Fruit fly (Drosophila melanogaster) whole organism, embryonic: ENCODE data around the gene CG6470.
A peak's percentile ranks its signal among the peaks of the same experiment; 100 is the strongest.

Experiments
- Abd-B ChIP-seq: fragments of 200-800 bp; sonication (Bioruptor generic); optimal IDR thresholded peaks from 2 replicates; lab custom pipeline; 2018; ENCODE audit warnings: missing biosample characterization, mild to moderate bottlenecking, missing genetic modification characterization, moderate library complexity
- CG10565 ChIP-seq: fragments of 200-800 bp; sonication (Bioruptor generic); optimal IDR thresholded peaks from 3 replicates; lab custom pipeline; 2016; ENCODE audit warnings: missing biosample characterization, mild to moderate bottlenecking, missing genetic modification characterization
- CG11085 ChIP-seq: fragments of 200-800 bp; sonication (Bioruptor generic); IDR thresholded peaks from 2 replicates; pipeline ENCODE4 v1.3.6; 2022; ENCODE audit warnings: missing biosample characterization, missing genetic modification characterization
- CG12299 ChIP-seq: fragments of 200-800 bp; sonication (Bioruptor generic); optimal IDR thresholded peaks from 2 replicates; lab custom pipeline; 2018; ENCODE audit warnings: missing biosample characterization, mild to moderate bottlenecking, missing genetic modification characterization
- CG13894 ChIP-seq: fragments of 200-800 bp; sonication (Bioruptor generic); optimal IDR thresholded peaks from 3 replicates; lab custom pipeline; 2018; ENCODE audit warnings: missing biosample characterization, mild to moderate bottlenecking, missing genetic modification characterization, moderate library complexity
- CG14667 ChIP-seq: fragments of 200-800 bp; sonication (Bioruptor generic); IDR thresholded peaks from 2 replicates; pipeline ENCODE4 v1.3.6; 2022; ENCODE audit warnings: missing biosample characterization, missing genetic modification characterization
- CG15601 ChIP-seq: fragments of 200-800 bp; sonication (Bioruptor generic); optimal IDR thresholded peaks from 3 replicates; lab custom pipeline; 2019; ENCODE audit warnings: missing biosample characterization, mild to moderate bottlenecking, missing genetic modification characterization, moderate library complexity
- CG16815 ChIP-seq: fragments of 200-800 bp; sonication (Bioruptor generic); optimal IDR thresholded peaks from 3 replicates; lab custom pipeline; 2017; ENCODE audit warnings: missing biosample characterization, mild to moderate bottlenecking, missing genetic modification characterization
- CG17829 ChIP-seq: fragments of 200-800 bp; optimal IDR thresholded peaks from 2 replicates; lab custom pipeline; 2019; ENCODE audit warnings: missing biosample characterization, mild to moderate bottlenecking, missing genetic modification characterization, moderate library complexity
- CG2129 ChIP-seq: fragments of 200-800 bp; sonication (Bioruptor generic); IDR thresholded peaks from 2 replicates; pipeline ENCODE4 v1.3.6; 2022; ENCODE audit warnings: missing biosample characterization, missing genetic modification characterization; ENCODE audit not compliant: partially characterized antibody
- CG32772 ChIP-seq: fragments of 200-800 bp; sonication (Bioruptor generic); IDR thresholded peaks from 2 replicates; pipeline ENCODE4 v1.3.6; 2022; ENCODE audit warnings: missing biosample characterization, missing genetic modification characterization
- CG5953 ChIP-seq: fragments of 200-800 bp; sonication (Bioruptor generic); IDR thresholded peaks from 2 replicates; pipeline ENCODE4 v1.3.6; 2022; ENCODE audit warnings: missing biosample characterization, missing genetic modification characterization
- CG6813 ChIP-seq: fragments of 200-800 bp; sonication (Bioruptor generic); optimal IDR thresholded peaks from 2 replicates; lab custom pipeline; 2017; ENCODE audit warnings: missing biosample characterization, missing genetic modification characterization, mild to moderate bottlenecking, moderate library complexity, missing genetic modification reagents
- CG8388 ChIP-seq: fragments of 200-800 bp; sonication (Bioruptor generic); optimal IDR thresholded peaks from 2 replicates; lab custom pipeline; 2019; ENCODE audit warnings: missing biosample characterization, mild to moderate bottlenecking, missing genetic modification characterization, moderate library complexity
- CG8765 ChIP-seq: fragments of 200-800 bp; sonication (Bioruptor generic); IDR thresholded peaks from 2 replicates; pipeline ENCODE4 v1.3.6; 2022; ENCODE audit warnings: missing biosample characterization, missing genetic modification characterization
- CoRest ChIP-seq: fragments of 200-800 bp; sonication (Bioruptor generic); optimal IDR thresholded peaks from 3 replicates; lab custom pipeline; 2018; ENCODE audit warnings: missing biosample characterization, mild to moderate bottlenecking, missing genetic modification characterization, moderate library complexity
- Dip2 ChIP-seq: fragments of 200-800 bp; sonication (Bioruptor generic); IDR thresholded peaks from 2 replicates; pipeline ENCODE4 v1.3.6; 2022; ENCODE audit warnings: missing biosample characterization, missing genetic modification characterization
- Dll ChIP-seq: fragments of 200-800 bp; sonication (Bioruptor generic); IDR thresholded peaks from 4 replicates; pipeline ENCODE4 v1.3.6; 2022; ENCODE audit warnings: missing biosample characterization, missing genetic modification characterization; ENCODE audit not compliant: partially characterized antibody
- Drgx ChIP-seq: fragments of 200-800 bp; sonication (Bioruptor generic); IDR thresholded peaks from 2 replicates; pipeline ENCODE4 v1.3.6; 2022; ENCODE audit warnings: missing biosample characterization, missing genetic modification characterization
- Ets97D ChIP-seq: fragments of 200-800 bp; sonication (Bioruptor generic); optimal IDR thresholded peaks from 3 replicates; lab custom pipeline; 2016; ENCODE audit warnings: missing biosample characterization, missing genetic modification characterization
- H2.0 ChIP-seq: fragments of 200-800 bp; sonication (Bioruptor generic); IDR thresholded peaks from 2 replicates; pipeline ENCODE4 v1.3.6; 2022; ENCODE audit warnings: missing biosample characterization, missing genetic modification characterization
- Hr78 ChIP-seq, 2 experiments: fragments of 200-800 bp in 1 of 2; fragments of >200 bp in 1 of 2; sonication (Bioruptor generic) in 1 of 2; optimal IDR thresholded peaks; 2 replicates each; lab custom pipeline; 2017 to 2019; ENCODE audit warnings: missing biosample characterization in 2 of 2, missing genetic modification characterization in 2 of 2, mild to moderate bottlenecking in 1 of 2, moderate library complexity in 1 of 2
- Lim3 ChIP-seq: fragments of 200-800 bp; sonication (Bioruptor generic); IDR thresholded peaks from 2 replicates; pipeline ENCODE4 v1.3.6; 2022; ENCODE audit warnings: missing biosample characterization, missing genetic modification characterization
- MBD-R2 ChIP-seq: fragments of 200-800 bp; sonication (Bioruptor generic); IDR thresholded peaks from 2 replicates; pipeline ENCODE4 v1.3.6; 2022; ENCODE audit warnings: missing biosample characterization, missing genetic modification characterization
- Max ChIP-seq: fragments of 200-800 bp; sonication (Bioruptor generic); optimal IDR thresholded peaks from 2 replicates; lab custom pipeline; 2016; ENCODE audit warnings: missing biosample characterization, mild to moderate bottlenecking, missing genetic modification characterization
- Nf-YC ChIP-seq: fragments of 200-800 bp; optimal IDR thresholded peaks from 3 replicates; lab custom pipeline; 2019; ENCODE audit warnings: missing biosample characterization, mild to moderate bottlenecking, missing genetic modification characterization, moderate library complexity
- PHDP ChIP-seq: fragments of 200-800 bp; sonication (Bioruptor generic); optimal IDR thresholded peaks from 3 replicates; lab custom pipeline; 2018; ENCODE audit warnings: missing biosample characterization, mild to moderate bottlenecking, missing genetic modification characterization, moderate library complexity
- Scr ChIP-seq: fragments of 200-800 bp; sonication (Bioruptor generic); IDR thresholded peaks from 2 replicates; pipeline ENCODE4 v1.3.6; 2022; ENCODE audit warnings: missing biosample characterization, missing genetic modification characterization; ENCODE audit not compliant: partially characterized antibody
- ab ChIP-seq: fragments of 200-800 bp; sonication (Bioruptor generic); optimal IDR thresholded peaks from 2 replicates; lab custom pipeline; 2016; ENCODE audit warnings: missing biosample characterization, missing genetic modification characterization
- bab2 ChIP-seq: fragments of 200-800 bp; sonication (Bioruptor generic); optimal IDR thresholded peaks from 2 replicates; lab custom pipeline; 2016; ENCODE audit warnings: missing biosample characterization, missing genetic modification characterization
- btn ChIP-seq: fragments of 200-800 bp; sonication (Bioruptor generic); optimal IDR thresholded peaks from 2 replicates; lab custom pipeline; 2016; ENCODE audit warnings: missing biosample characterization, missing genetic modification characterization
- chinmo ChIP-seq: fragments of 200-800 bp; sonication (Bioruptor generic); IDR thresholded peaks from 4 replicates; pipeline ENCODE4 v1.3.6; 2022; ENCODE audit warnings: missing biosample characterization, missing genetic modification characterization; ENCODE audit not compliant: partially characterized antibody
- crc ChIP-seq: fragments of 200-800 bp; sonication (Bioruptor generic); optimal IDR thresholded peaks from 2 replicates; lab custom pipeline; 2016; ENCODE audit warnings: missing biosample characterization, missing genetic modification characterization
- danr ChIP-seq: fragments of 200-800 bp; sonication (Bioruptor generic); IDR thresholded peaks from 2 replicates; pipeline ENCODE4 v1.3.6; 2022; ENCODE audit warnings: missing biosample characterization, missing genetic modification characterization
- dpn ChIP-seq, 2 experiments: fragments of 200-800 bp; sonication (Bioruptor generic); optimal IDR thresholded peaks; 3 replicates each; lab custom pipeline; 2016; ENCODE audit warnings: missing biosample characterization in 2 of 2, missing genetic modification characterization in 2 of 2
- ems ChIP-seq: fragments of 200-800 bp; sonication (Bioruptor generic); optimal IDR thresholded peaks from 3 replicates; lab custom pipeline; 2016; ENCODE audit warnings: missing biosample characterization, missing genetic modification characterization
- fu2 ChIP-seq: fragments of 200-800 bp; sonication (Bioruptor generic); optimal IDR thresholded peaks from 2 replicates; lab custom pipeline; 2016; ENCODE audit warnings: missing biosample characterization, missing genetic modification characterization
- gce ChIP-seq: fragments of 200-800 bp; sonication (Bioruptor generic); IDR thresholded peaks from 3 replicates; pipeline ENCODE4 v1.3.6; 2022; ENCODE audit warnings: missing biosample characterization, missing genetic modification characterization
- gsb ChIP-seq: fragments of 200-800 bp; sonication (Bioruptor generic); IDR thresholded peaks from 2 replicates; pipeline ENCODE4 v1.3.6; 2022; ENCODE audit warnings: missing biosample characterization, missing genetic modification characterization
- ham ChIP-seq: fragments of 200-800 bp; sonication (Bioruptor generic); IDR thresholded peaks from 2 replicates; pipeline ENCODE4 v1.3.6; 2022; ENCODE audit warnings: missing biosample characterization, missing genetic modification characterization
- kah ChIP-seq: fragments of 200-800 bp; sonication (Bioruptor generic); optimal IDR thresholded peaks from 2 replicates; lab custom pipeline; 2018; ENCODE audit warnings: missing biosample characterization, mild to moderate bottlenecking, missing genetic modification characterization
- kni ChIP-seq: fragments of 200-800 bp; sonication (Bioruptor generic); optimal IDR thresholded peaks from 3 replicates; lab custom pipeline; 2017; ENCODE audit warnings: mild to moderate bottlenecking, missing biosample characterization, missing genetic modification reagents, missing genetic modification characterization
- lmd ChIP-seq: fragments of 200-800 bp; sonication (Bioruptor generic); IDR thresholded peaks from 2 replicates; pipeline ENCODE4 v1.3.6; 2022; ENCODE audit warnings: missing biosample characterization, missing genetic modification characterization
- mld ChIP-seq: fragments of 200-800 bp; sonication (Bioruptor generic); IDR thresholded peaks from 3 replicates; pipeline ENCODE4 v1.3.6; 2022; ENCODE audit warnings: missing biosample characterization, missing genetic modification characterization; ENCODE audit not compliant: partially characterized antibody
- oc ChIP-seq: fragments of 200-800 bp; sonication (Bioruptor generic); optimal IDR thresholded peaks from 2 replicates; lab custom pipeline; 2018; ENCODE audit warnings: missing biosample characterization, mild to moderate bottlenecking, missing genetic modification characterization, moderate library complexity
- scrt ChIP-seq: fragments of 200-800 bp; sonication (Bioruptor generic); optimal IDR thresholded peaks from 2 replicates; lab custom pipeline; 2018; ENCODE audit warnings: missing biosample characterization, mild to moderate bottlenecking, missing genetic modification characterization, moderate library complexity
- shn ChIP-seq: fragments of 200-800 bp; sonication (Bioruptor generic); optimal IDR thresholded peaks from 3 replicates; lab custom pipeline; 2016; ENCODE audit warnings: missing biosample characterization, missing genetic modification characterization
- sisA ChIP-seq: fragments of 200-800 bp; sonication (Bioruptor generic); IDR thresholded peaks from 2 replicates; pipeline ENCODE4 v1.3.6; 2022; ENCODE audit warnings: missing biosample characterization, missing genetic modification characterization
- stc ChIP-seq: fragments of 200-800 bp; sonication (Bioruptor generic); IDR thresholded peaks from 2 replicates; pipeline ENCODE4 v1.3.6; 2022; ENCODE audit warnings: missing biosample characterization, missing genetic modification characterization
- trem ChIP-seq: fragments of 200-800 bp; optimal IDR thresholded peaks from 3 replicates; lab custom pipeline; 2019; ENCODE audit warnings: missing biosample characterization, mild to moderate bottlenecking, missing genetic modification characterization, moderate library complexity
- twi ChIP-seq: fragments of 200-800 bp; optimal IDR thresholded peaks from 2 replicates; lab custom pipeline; 2019; ENCODE audit warnings: missing biosample characterization, mild to moderate bottlenecking, missing genetic modification characterization, moderate library complexity

The CG6470 gene

dm6 chrX:18499679-18500187 lies 14.9 kb downstream of the CG6470 start, which contains the start of the genes Pgant7 and Xrcc2 (continued):
- TF ChIP-seq kah (GFP tag; lab: Kevin White, UChicago) (peak; percentile 67), twi (no peak), btn (no peak), fu2 (GFP tag; lab: Kevin White, UChicago) (no peak), crc (GFP tag; lab: Kevin White, UChicago) (no peak), scrt (GFP tag; lab: Kevin White, UChicago) (no peak), CoRest (tag; lab: Kevin White, UChicago) (no peak), lmd (GFP tag; lab: Robert Waterston, UW) (no peak), CG6813 (GFP tag; lab: Kevin White, UChicago) (no peak), CG10565 (GFP tag; lab: Kevin White, UChicago) (no peak), Scr (peak; percentile 78), Abd-B (GFP tag; lab: Kevin White, UChicago) (no peak), stc (GFP tag; lab: Robert Waterston, UW) (no peak), CG16815 (no peak), danr (GFP tag; lab: Robert Waterston, UW) (no peak), CG17829 (tag; lab: Kevin White, UChicago) (peak; percentile 20), CG12299 (tag; lab: Kevin White, UChicago) (no peak), Drgx (GFP tag; lab: Robert Waterston, UW) (no peak), trem (peak; percentile 56), CG8388 (GFP tag; lab: Kevin White, UChicago) (no peak), dpn (GFP tag; optimal IDR thresholded peaks at IDR 0.05; lab: Kevin White, UChicago) (no peak), CG8765 (GFP tag; lab: Robert Waterston, UW) (no peak), CG14667 (no peak), Max (GFP tag; lab: Kevin White, UChicago) (no peak), H2.0 (GFP tag; lab: Robert Waterston, UW) (no peak), gsb (GFP tag; lab: Robert Waterston, UW) (no peak), CG32772 (no peak), oc (tag; lab: Kevin White, UChicago) (no peak), chinmo (GFP tag; lab: Robert Waterston, UW) (0 out of 4 replicates have a peak, but pooled peaks have one; percentile 62), PHDP (tag; lab: Kevin White, UChicago) (no peak), Nf-YC (tag; lab: Kevin White, UChicago) (no peak), Lim3 (GFP tag; lab: Robert Waterston, UW) (no peak), CG13894 (tag; lab: Kevin White, UChicago) (no peak), ems (GFP tag; lab: Kevin White, UChicago) (no peak), shn (GFP tag; lab: Kevin White, UChicago) (no peak), Hr78 (GFP tag; optimal IDR thresholded peaks at IDR 0.05; lab: Kevin White, UChicago) (no peak), CG5953 (no peak), ham (GFP tag; lab: Robert Waterston, UW) (no peak), bab2 (GFP tag; lab: Kevin White, UChicago) (no peak), sisA (no peak), mld (GFP tag; lab: Robert Waterston, UW) (peak; percentile 48; the same call in 1 of the 3 replicates), kni (no peak), ab (GFP tag; lab: Kevin White, UChicago) (no peak), Dll (peak; percentile 86), CG2129 (GFP tag; lab: Robert Waterston, UW) (peak; percentile 34; the same call in 1 of the 2 replicates), MBD-R2 (peak; percentile 65; the same call in 1 of the 2 replicates), gce (GFP tag; lab: Robert Waterston, UW) (no peak), CG11085 (GFP tag; lab: Robert Waterston, UW) (no peak), Ets97D (no peak), Dip2 (no peak), CG15601 (tag; lab: Kevin White, UChicago) (peak; percentile 46)
